Fruit fly (Drosophila melanogaster): ENCODE measurements around the gene sl.

The sl gene

dm6 chrX:16323536-16323935, 26.6 kb upstream of the sl start:
- TF ChIP-seq CG8478 (optimal IDR thresholded peaks at IDR 0.05), result no peak

- TF ChIP-seq pan (optimal IDR thresholded peaks at IDR 0.05) (no peak), Dll (optimal IDR thresholded peaks at IDR 0.05) (no peak), EcR (GFP tag; optimal IDR thresholded peaks at IDR 0.05) (no peak), CG8478 (optimal IDR thresholded peaks at IDR 0.05) (no peak), usp (GFP tag; optimal IDR thresholded peaks at IDR 0.05) (no peak), psq (optimal IDR thresholded peaks at IDR 0.05) (no peak)
Observed at dm6 chrX:16325472-16325871, 24.6 kb upstream of the sl start, which contains the start of gene CalpC. TSS of gene CalpC (plus strand) at chrX:16325763.

dm6 chrX:16330659-16331058, 19.5 kb upstream of the sl start, which contains the start of gene CG9919:
TSS of gene CG9919 (minus strand) at chrX:16330759.
- no peak for TF ChIP-seq CG8478 (optimal IDR thresholded peaks at IDR 0.05)
- TF ChIP-seq usp (GFP tag; optimal IDR thresholded peaks at IDR 0.05), result no peak
- no peak for TF ChIP-seq pan (optimal IDR thresholded peaks at IDR 0.05)
- TF ChIP-seq EcR (GFP tag; optimal IDR thresholded peaks at IDR 0.05), result no peak
- no peak for TF ChIP-seq Dll (optimal IDR thresholded peaks at IDR 0.05)
- TF ChIP-seq psq (optimal IDR thresholded peaks at IDR 0.05), result no peak

dm6 chrX:16331562-16332233, 18.4 kb upstream of the sl start:
- TF ChIP-seq EcR (GFP tag; optimal IDR thresholded peaks at IDR 0.05), result no peak
- no peak for TF ChIP-seq psq (optimal IDR thresholded peaks at IDR 0.05)
- no peak for TF ChIP-seq CG8478 (optimal IDR thresholded peaks at IDR 0.05)
- TF ChIP-seq pan (optimal IDR thresholded peaks at IDR 0.05), result no peak
- no peak for TF ChIP-seq usp (GFP tag; optimal IDR thresholded peaks at IDR 0.05)
- TF ChIP-seq Dll (optimal IDR thresholded peaks at IDR 0.05), result no peak

- TF ChIP-seq psq (optimal IDR thresholded peaks at IDR 0.05) (no peak), usp (GFP tag; optimal IDR thresholded peaks at IDR 0.05) (no peak), pan (optimal IDR thresholded peaks at IDR 0.05) (no peak)
Observed at dm6 chrX:16332615-16333288, 17.4 kb upstream of the sl start.

dm6 chrX:16333434-16334141, 16.5 kb upstream of the sl start, which contains the start of the genes CG9921 and Dsp1:
TSS of gene CG9921 (minus strand) at chrX:16333600.
TSS of gene Dsp1 (plus strand) at chrX:16333612.
- no peak for TF ChIP-seq EcR (GFP tag; optimal IDR thresholded peaks at IDR 0.05)
- TF ChIP-seq usp (GFP tag; optimal IDR thresholded peaks at IDR 0.05), result no peak
- TF ChIP-seq psq (optimal IDR thresholded peaks at IDR 0.05), result no peak
- TF ChIP-seq pan (optimal IDR thresholded peaks at IDR 0.05), result no peak
- TF ChIP-seq Dll (optimal IDR thresholded peaks at IDR 0.05), result no peak
- TF ChIP-seq CG8478 (optimal IDR thresholded peaks at IDR 0.05), result no peak

dm6 chrX:16334251-16334860, 15.8 kb upstream of the sl start:
- TF ChIP-seq usp (GFP tag; optimal IDR thresholded peaks at IDR 0.05) (no peak), pan (optimal IDR thresholded peaks at IDR 0.05) (no peak), Dll (optimal IDR thresholded peaks at IDR 0.05) (no peak), CG8478 (optimal IDR thresholded peaks at IDR 0.05) (no peak), EcR (GFP tag; optimal IDR thresholded peaks at IDR 0.05) (no peak), psq (optimal IDR thresholded peaks at IDR 0.05) (no peak)

- TF ChIP-seq Dll (optimal IDR thresholded peaks at IDR 0.05) (no peak), pan (optimal IDR thresholded peaks at IDR 0.05) (no peak), usp (GFP tag; optimal IDR thresholded peaks at IDR 0.05) (no peak), psq (optimal IDR thresholded peaks at IDR 0.05) (no peak), EcR (GFP tag; optimal IDR thresholded peaks at IDR 0.05) (no peak), CG8478 (optimal IDR thresholded peaks at IDR 0.05) (no peak)
Observed at dm6 chrX:16335107-16335642, 14.9 kb upstream of the sl start.

- TF ChIP-seq psq (optimal IDR thresholded peaks at IDR 0.05) (no peak), usp (GFP tag; optimal IDR thresholded peaks at IDR 0.05) (no peak), Dll (optimal IDR thresholded peaks at IDR 0.05) (no peak), CG8478 (optimal IDR thresholded peaks at IDR 0.05) (no peak), EcR (GFP tag; optimal IDR thresholded peaks at IDR 0.05) (no peak), pan (optimal IDR thresholded peaks at IDR 0.05) (no peak)
Observed at dm6 chrX:16358670-16359320, 8.7 kb downstream of the sl start, which contains the start of the genes U2af50 and PIG-Q. TSS of gene U2af50 (minus strand) at chrX:16359039. TSS of gene PIG-Q (plus strand) at chrX:16359143.

dm6 chrX:16361306-16361705, 11.2 kb downstream of the sl start, which contains the start of gene nonA:
TSS of gene nonA (plus strand) at chrX:16361569.
- TF ChIP-seq EcR (GFP tag; optimal IDR thresholded peaks at IDR 0.05) (no peak), pan (optimal IDR thresholded peaks at IDR 0.05) (no peak), usp (GFP tag; optimal IDR thresholded peaks at IDR 0.05) (no peak), Dll (optimal IDR thresholded peaks at IDR 0.05) (no peak), psq (optimal IDR thresholded peaks at IDR 0.05) (no peak), CG8478 (optimal IDR thresholded peaks at IDR 0.05) (no peak)

- no peak for TF ChIP-seq usp (GFP tag; optimal IDR thresholded peaks at IDR 0.05)
- no peak for TF ChIP-seq Dll (optimal IDR thresholded peaks at IDR 0.05)
- TF ChIP-seq psq (optimal IDR thresholded peaks at IDR 0.05), result no peak
Observed at dm6 chrX:16368585-16368984, 18.5 kb downstream of the sl start.

All from whole organism.